Worm (Caenorhabditis elegans) whole organism, young adult: ENCODE results near the gene rbf-1.

Source experiments
- B0035.1 ChIP-seq: sonication (generic microtip); optimal IDR thresholded peaks from 2 replicates; lab custom pipeline; 2016; ENCODE audit warnings: missing genetic modification characterization, mild to moderate bottlenecking, missing compliant biosample characterization, missing genotype, missing genetic modification reagents
- B0336.3 ChIP-seq: fragments of 200-800 bp; sonication (Bioruptor generic); IDR thresholded peaks from 2 replicates; pipeline ENCODE4 v1.3.6; 2022; ENCODE audit warnings: missing genetic modification characterization, missing compliant biosample characterization
- C17E4.6 ChIP-seq: fragments of 200-800 bp; sonication (Bioruptor generic); IDR thresholded peaks from 2 replicates; pipeline ENCODE4 v1.3.6; 2022; ENCODE audit warnings: missing genetic modification reagents, missing genetic modification characterization, missing compliant biosample characterization
- F10E7.11 ChIP-seq: sonication (generic microtip); optimal IDR thresholded peaks from 2 replicates; lab custom pipeline; 2017; ENCODE audit warnings: mild to moderate bottlenecking, missing genetic modification characterization, moderate library complexity, missing compliant biosample characterization
- F22D6.2 ChIP-seq: sonication (generic microtip); optimal IDR thresholded peaks from 2 replicates; lab custom pipeline; 2016; ENCODE audit warnings: mild to moderate bottlenecking, missing genetic modification characterization, missing compliant biosample characterization
- F39B2.1 ChIP-seq: fragments of 200-800 bp; sonication (Bioruptor generic); IDR thresholded peaks from 2 replicates; pipeline ENCODE4 v1.3.6; 2022; ENCODE audit warnings: missing genetic modification reagents, missing genetic modification characterization, missing compliant biosample characterization
- F55B11.4 ChIP-seq: sonication (generic microtip); optimal IDR thresholded peaks from 2 replicates; lab custom pipeline; 2016; ENCODE audit warnings: missing compliant biosample characterization, missing genetic modification characterization, borderline replicate concordance; ENCODE audit not compliant: insufficient read depth
- F57A8.1 ChIP-seq: fragments of 200-800 bp; sonication (Bioruptor generic); optimal IDR thresholded peaks from 2 replicates; lab custom pipeline; 2018; ENCODE audit warnings: mild to moderate bottlenecking, missing genetic modification characterization, moderate library complexity, missing compliant biosample characterization
- Y53G8AR.9 ChIP-seq: fragments of 200-800 bp; sonication (Bioruptor generic); conservative IDR thresholded peaks from 2 replicates; pipeline ENCODE4 v1.3.6; 2022; ENCODE audit warnings: missing genetic modification reagents, missing genetic modification characterization, missing compliant biosample characterization
- Y67H2A.10 ChIP-seq: fragments of 200-800 bp; sonication (Bioruptor generic); conservative IDR thresholded peaks from 2 replicates; pipeline ENCODE4 v1.3.6; 2022; ENCODE audit warnings: missing genetic modification reagents, missing genetic modification characterization, missing compliant biosample characterization
- aptf-2 ChIP-seq: fragments of 200-800 bp; sonication (Bioruptor generic); conservative IDR thresholded peaks from 2 replicates; pipeline ENCODE4 v1.3.6; 2022; ENCODE audit warnings: missing genetic modification reagents, missing genetic modification characterization, missing compliant biosample characterization
- aptf-3 ChIP-seq: fragments of 200-800 bp; sonication (Bioruptor generic); IDR thresholded peaks from 2 replicates; pipeline ENCODE4 v1.3.6; 2022; ENCODE audit warnings: missing genetic modification characterization, missing compliant biosample characterization
- atf-7 ChIP-seq: sonication (generic microtip); optimal IDR thresholded peaks from 2 replicates; lab custom pipeline; 2017; ENCODE audit warnings: mild to moderate bottlenecking, missing genetic modification characterization, missing compliant biosample characterization
- attf-3 ChIP-seq: fragments of 200-800 bp; sonication (Bioruptor generic); conservative IDR thresholded peaks from 2 replicates; pipeline ENCODE4 v1.3.6; 2022; ENCODE audit warnings: missing genetic modification reagents, missing genetic modification characterization, missing compliant biosample characterization
- attf-5 ChIP-seq: fragments of 200-800 bp; sonication (Bioruptor generic); optimal IDR thresholded peaks from 2 replicates; lab custom pipeline; 2018; ENCODE audit warnings: mild to moderate bottlenecking, missing genetic modification characterization, missing compliant biosample characterization
- ccch-3 ChIP-seq: fragments of 200-800 bp; sonication (Bioruptor generic); optimal IDR thresholded peaks from 2 replicates; lab custom pipeline; 2018; ENCODE audit warnings: mild to moderate bottlenecking, missing genetic modification characterization, missing compliant biosample characterization
- ceh-100 ChIP-seq: fragments of 200-800 bp; sonication (Bioruptor generic); IDR thresholded peaks from 2 replicates; pipeline ENCODE4 v1.3.6; 2022; ENCODE audit warnings: missing genetic modification reagents, missing genetic modification characterization, missing compliant biosample characterization
- ceh-27 ChIP-seq: fragments of 200-800 bp; sonication (Bioruptor generic); optimal IDR thresholded peaks from 2 replicates; lab custom pipeline; 2018; ENCODE audit warnings: mild to moderate bottlenecking, missing genetic modification characterization, moderate library complexity, missing compliant biosample characterization
- ceh-91 ChIP-seq: fragments of 200-800 bp; sonication (Bioruptor generic); IDR thresholded peaks from 2 replicates; pipeline ENCODE4 v1.3.6; 2022; ENCODE audit warnings: missing genetic modification reagents, missing genetic modification characterization, missing compliant biosample characterization
- chd-7 ChIP-seq: sonication (generic microtip); optimal IDR thresholded peaks from 2 replicates; lab custom pipeline; 2016; ENCODE audit warnings: mild to moderate bottlenecking, missing genetic modification characterization, moderate library complexity, missing compliant biosample characterization
- die-1 ChIP-seq: sonication (generic microtip); optimal IDR thresholded peaks from 2 replicates; lab custom pipeline; 2016; ENCODE audit warnings: missing genotype, mild to moderate bottlenecking, missing genetic modification characterization, missing compliant biosample characterization
- dox-1 ChIP-seq: fragments of 200-800 bp; sonication (Bioruptor generic); IDR thresholded peaks from 2 replicates; pipeline ENCODE4 v1.3.6; 2022; ENCODE audit warnings: missing genetic modification reagents, missing genetic modification characterization, missing compliant biosample characterization
- dpff-1 ChIP-seq: sonication (generic microtip); optimal IDR thresholded peaks from 2 replicates; lab custom pipeline; 2017; ENCODE audit warnings: mild to moderate bottlenecking, missing genetic modification characterization, missing compliant biosample characterization
- efl-1 ChIP-seq: fragments of 150-350 bp; optimal IDR thresholded peaks from 2 replicates; lab custom pipeline; 2014; ENCODE audit warnings: missing biosample characterization, missing genetic modification reagents, missing genetic modification characterization
- ekl-4 ChIP-seq: fragments of 200-800 bp; sonication (Bioruptor generic); IDR thresholded peaks from 2 replicates; pipeline ENCODE4 v1.3.6; 2022; ENCODE audit warnings: missing genetic modification reagents, missing genetic modification characterization, missing compliant biosample characterization
- ets-4 ChIP-seq: fragments of 200-800 bp; sonication (Bioruptor generic); optimal IDR thresholded peaks from 2 replicates; lab custom pipeline; 2018; ENCODE audit warnings: mild to moderate bottlenecking, missing genetic modification characterization, missing compliant biosample characterization
- hlh-12 ChIP-seq: sonication (generic microtip); optimal IDR thresholded peaks from 2 replicates; lab custom pipeline; 2016; ENCODE audit warnings: missing genetic modification characterization, missing compliant biosample characterization
- hrde-1 ChIP-seq: sonication (generic microtip); optimal IDR thresholded peaks from 2 replicates; lab custom pipeline; 2016; ENCODE audit warnings: missing genetic modification characterization, mild to moderate bottlenecking, missing compliant biosample characterization, moderate library complexity, missing genotype, missing genetic modification reagents, borderline replicate concordance
- lag-1 ChIP-seq: fragments of 200-800 bp; sonication (Bioruptor generic); IDR thresholded peaks from 2 replicates; pipeline ENCODE4 v1.3.6; 2022; ENCODE audit warnings: missing genetic modification reagents, missing genetic modification characterization, missing compliant biosample characterization
- lin-26 ChIP-seq: fragments of 200-800 bp; sonication (Bioruptor generic); IDR thresholded peaks from 2 replicates; pipeline ENCODE4 v1.3.6; 2022; ENCODE audit warnings: missing genetic modification reagents, missing genetic modification characterization, missing compliant biosample characterization
- lin-54 ChIP-seq: fragments of 200-800 bp; sonication (Bioruptor generic); optimal IDR thresholded peaks from 2 replicates; lab custom pipeline; 2018; ENCODE audit warnings: mild to moderate bottlenecking, missing genetic modification characterization, missing compliant biosample characterization
- madf-6 ChIP-seq: fragments of 200-800 bp; sonication (Bioruptor generic); IDR thresholded peaks from 2 replicates; pipeline ENCODE4 v1.3.6; 2022; ENCODE audit warnings: missing genetic modification reagents, missing genetic modification characterization, missing compliant biosample characterization
- mes-4 ChIP-seq: sonication (generic microtip); optimal IDR thresholded peaks from 2 replicates; lab custom pipeline; 2016; ENCODE audit warnings: missing genotype, missing genetic modification characterization, missing compliant biosample characterization
- mxl-1 ChIP-seq: sonication (generic microtip); optimal IDR thresholded peaks from 2 replicates; lab custom pipeline; 2016; ENCODE audit warnings: missing genetic modification characterization, missing compliant biosample characterization
- nfya-1 ChIP-seq: sonication (generic microtip); optimal IDR thresholded peaks from 2 replicates; lab custom pipeline; 2017; ENCODE audit warnings: antibody characterized with exemption, missing compliant biosample characterization, missing genetic modification characterization, borderline replicate concordance; ENCODE audit not compliant: insufficient read depth
- nhr-120 ChIP-seq: fragments of 200-800 bp; sonication (Bioruptor generic); IDR thresholded peaks from 2 replicates; pipeline ENCODE4 v1.3.6; 2022; ENCODE audit warnings: missing genetic modification characterization, missing compliant biosample characterization
- nhr-80 ChIP-seq: sonication (generic microtip); optimal IDR thresholded peaks from 2 replicates; lab custom pipeline; 2016; ENCODE audit warnings: missing genetic modification characterization, missing compliant biosample characterization
- pbrm-1 ChIP-seq: fragments of 200-800 bp; sonication (Bioruptor generic); IDR thresholded peaks from 2 replicates; pipeline ENCODE4 v1.3.6; 2022; ENCODE audit warnings: missing genetic modification reagents, missing genetic modification characterization, missing compliant biosample characterization
- rcor-1 ChIP-seq: fragments of 200-800 bp; sonication (Bioruptor generic); IDR thresholded peaks from 2 replicates; pipeline ENCODE4 v1.3.6; 2022; ENCODE audit warnings: missing genetic modification reagents, missing genetic modification characterization, missing compliant biosample characterization
- rpc-1 ChIP-seq, 2 experiments: fragments of 150-350 bp in 1 of 2; sonication (generic microtip) in 1 of 2; optimal IDR thresholded peaks; 2 replicates each; lab custom pipeline; 2014 to 2018; ENCODE audit warnings: missing biosample characterization in 1 of 2, missing genetic modification characterization in 1 of 2, missing genetic modification reagents in 1 of 2, missing genotype in 1 of 2
- sea-2 ChIP-seq: fragments of 200-800 bp; sonication (Bioruptor generic); IDR thresholded peaks from 2 replicates; pipeline ENCODE4 v1.3.6; 2022; ENCODE audit warnings: missing genetic modification characterization, missing compliant biosample characterization
- snpc-4 ChIP-seq, 5 experiments: fragments of 150-350 bp in 1 of 5; sonication (generic microtip) in 4 of 5; optimal IDR thresholded peaks; 2 replicates each; lab custom pipeline; 2014 to 2018; ENCODE audit warnings: missing genetic modification characterization in 5 of 5, missing biosample characterization in 3 of 5, antibody characterized with exemption in 2 of 5, mild to moderate bottlenecking in 2 of 5, missing compliant biosample characterization in 2 of 5, missing genotype in 2 of 5, moderate library complexity in 2 of 5, missing genetic modification reagents in 1 of 5
- somi-1 ChIP-seq: fragments of 200-800 bp; sonication (Bioruptor generic); optimal IDR thresholded peaks from 2 replicates; lab custom pipeline; 2018; ENCODE audit warnings: mild to moderate bottlenecking, missing genetic modification characterization, missing compliant biosample characterization
- sptf-2 ChIP-seq: fragments of 200-800 bp; sonication (Bioruptor generic); optimal IDR thresholded peaks from 2 replicates; lab custom pipeline; 2018; ENCODE audit warnings: mild to moderate bottlenecking, missing genetic modification characterization, missing compliant biosample characterization
- tlf-1 ChIP-seq: fragments of 200-800 bp; sonication (Bioruptor generic); optimal IDR thresholded peaks from 2 replicates; lab custom pipeline; 2018; ENCODE audit warnings: mild to moderate bottlenecking, missing genetic modification characterization, missing compliant biosample characterization
- xnd-1 ChIP-seq: sonication (generic microtip); optimal IDR thresholded peaks from 2 replicates; lab custom pipeline; 2016; ENCODE audit warnings: missing genotype, missing genetic modification reagents, missing genetic modification characterization, missing compliant biosample characterization
- zim-3 ChIP-seq: sonication (generic microtip); optimal IDR thresholded peaks from 2 replicates; lab custom pipeline; 2017; ENCODE audit warnings: mild to moderate bottlenecking, missing genetic modification characterization, moderate library complexity, missing compliant biosample characterization
- ztf-28 ChIP-seq: fragments of 200-800 bp; sonication (Bioruptor generic); IDR thresholded peaks from 2 replicates; pipeline ENCODE4 v1.3.6; 2022; ENCODE audit warnings: missing genetic modification reagents, missing genetic modification characterization, missing compliant biosample characterization
- ztf-3 ChIP-seq: fragments of 200-800 bp; sonication (Bioruptor generic); optimal IDR thresholded peaks from 2 replicates; lab custom pipeline; 2018; ENCODE audit warnings: mild to moderate bottlenecking, missing genetic modification characterization, missing compliant biosample characterization

The rbf-1 gene

DNA sequence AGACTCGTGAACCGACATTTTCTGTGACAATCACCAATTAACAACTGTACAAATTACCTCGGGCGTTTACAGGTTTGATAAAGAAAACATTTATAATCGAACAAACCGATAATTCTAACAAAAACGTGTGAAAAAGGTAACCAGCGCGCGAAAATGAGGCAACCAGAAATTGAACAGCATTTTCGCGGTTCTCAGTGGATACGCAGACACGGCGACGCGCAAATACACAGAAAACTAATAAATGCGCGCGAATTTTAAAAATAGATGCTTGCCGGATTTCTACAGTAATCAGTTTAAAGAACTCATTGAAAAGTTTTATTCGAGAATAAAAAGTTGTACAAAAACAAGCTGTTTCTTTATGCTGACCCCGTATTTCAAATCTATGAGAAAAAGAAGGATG lies 34.4 kb downstream of the rbf-1 start, which contains the start of gene isw-1 (continued):
- no peak for TF ChIP-seq hrde-1 (tag; lab: Kevin White, UChicago)
- peak; percentile 98 for TF ChIP-seq efl-1 (GFP tag; lab: Kevin White, UChicago)
- TF ChIP-seq tlf-1 (GFP tag; lab: Kevin White, UChicago): peak; percentile 69
- TF ChIP-seq B0336.3 (GFP tag; lab: Robert Waterston, UW): no peak
- TF ChIP-seq rpc-1 (optimal IDR thresholded peaks at IDR 0.05; lab: Kevin White, UChicago): no peak
- no peak for TF ChIP-seq rpc-1 (tag; optimal IDR thresholded peaks at IDR 0.05; lab: Kevin White, UChicago)
- no peak for TF ChIP-seq Y67H2A.10 (GFP tag; lab: Robert Waterston, UW)
- peak; percentile 85 for TF ChIP-seq xnd-1
- TF ChIP-seq F22D6.2 (tag; lab: Kevin White, UChicago): no peak
- no peak for TF ChIP-seq F39B2.1 (GFP tag; lab: Robert Waterston, UW)
- TF ChIP-seq mxl-1: no peak
- TF ChIP-seq ceh-100 (GFP tag; lab: Robert Waterston, UW): no peak
- TF ChIP-seq aptf-3 (GFP tag; lab: Robert Waterston, UW): no peak
- no peak for TF ChIP-seq aptf-2 (GFP tag; lab: Robert Waterston, UW)
- no peak for TF ChIP-seq atf-7 (tag; lab: Kevin White, UChicago)
- TF ChIP-seq ceh-91 (GFP tag; lab: Robert Waterston, UW): peak; percentile 92
- TF ChIP-seq attf-5: peak; percentile 30
- TF ChIP-seq rcor-1 (GFP tag; lab: Robert Waterston, UW): peak; percentile 24; the same call in 1 of the 2 replicates
- TF ChIP-seq mes-4 (tag; lab: Kevin White, UChicago): no peak
- no peak for TF ChIP-seq B0035.1 (tag; lab: Kevin White, UChicago)
- peak; percentile 78 for TF ChIP-seq ekl-4 (GFP tag; lab: Robert Waterston, UW)
- TF ChIP-seq Y53G8AR.9 (GFP tag; lab: Robert Waterston, UW): no peak; the same call in 1 of the 2 replicates
- TF ChIP-seq dox-1: peak; percentile 82
- TF ChIP-seq hlh-12 (tag; lab: Kevin White, UChicago): no peak
- no peak for TF ChIP-seq ztf-3 (GFP tag; lab: Kevin White, UChicago)
- TF ChIP-seq nfya-1 (tag; lab: Kevin White, UChicago): no peak
- TF ChIP-seq die-1 (tag; lab: Kevin White, UChicago): no peak
- no peak for TF ChIP-seq sea-2
- no peak for TF ChIP-seq chd-7 (tag; lab: Kevin White, UChicago)
- TF ChIP-seq nhr-120 (GFP tag; lab: Robert Waterston, UW): no peak
- no peak for TF ChIP-seq F10E7.11 (tag; lab: Kevin White, UChicago)
- no peak for TF ChIP-seq lin-26 (GFP tag; lab: Robert Waterston, UW)
- no peak for TF ChIP-seq sptf-2 (GFP tag; lab: Kevin White, UChicago)
- no peak for TF ChIP-seq ztf-28 (GFP tag; lab: Robert Waterston, UW)
- no peak for TF ChIP-seq F55B11.4 (tag; lab: Kevin White, UChicago)
- TF ChIP-seq madf-6 (GFP tag; lab: Robert Waterston, UW): peak; percentile 97
- TF ChIP-seq attf-3 (GFP tag; lab: Robert Waterston, UW): peak; percentile 80
- TF ChIP-seq somi-1 (GFP tag; lab: Kevin White, UChicago): no peak
- TF ChIP-seq pbrm-1: peak; percentile 60; the same call in 1 of the 2 replicates
- no peak for TF ChIP-seq dpff-1 (tag; lab: Kevin White, UChicago)
- no peak for TF ChIP-seq zim-3 (tag; lab: Kevin White, UChicago)
- TF ChIP-seq ceh-27: no peak
- TF ChIP-seq ccch-3 (GFP tag; lab: Kevin White, UChicago): no peak
- TF ChIP-seq lag-1 (GFP tag; lab: Robert Waterston, UW): no peak
- no peak for TF ChIP-seq nhr-80 (tag; lab: Kevin White, UChicago)
- TF ChIP-seq lin-54 (GFP tag; lab: Kevin White, UChicago): peak; percentile 93
- TF ChIP-seq ets-4 (GFP tag; lab: Kevin White, UChicago): no peak
- TF ChIP-seq snpc-4 (GFP tag; optimal IDR thresholded peaks at IDR 0.05; lab: Kevin White, UChicago): no peak
- TF ChIP-seq snpc-4 (tag; optimal IDR thresholded peaks at IDR 0.05; lab: Kevin White, UChicago): no peak
- 0 out of 2 replicates have a peak, but pooled peaks have one; percentile 18 for TF ChIP-seq C17E4.6 (GFP tag; lab: Robert Waterston, UW)
- no peak for TF ChIP-seq F57A8.1 (GFP tag; lab: Kevin White, UChicago)
